Worm (Caenorhabditis elegans): ENCODE data around the gene perm-3.
A peak's percentile ranks its signal among the peaks of the same experiment; 100 is the strongest.

The perm-3 gene

DNA sequence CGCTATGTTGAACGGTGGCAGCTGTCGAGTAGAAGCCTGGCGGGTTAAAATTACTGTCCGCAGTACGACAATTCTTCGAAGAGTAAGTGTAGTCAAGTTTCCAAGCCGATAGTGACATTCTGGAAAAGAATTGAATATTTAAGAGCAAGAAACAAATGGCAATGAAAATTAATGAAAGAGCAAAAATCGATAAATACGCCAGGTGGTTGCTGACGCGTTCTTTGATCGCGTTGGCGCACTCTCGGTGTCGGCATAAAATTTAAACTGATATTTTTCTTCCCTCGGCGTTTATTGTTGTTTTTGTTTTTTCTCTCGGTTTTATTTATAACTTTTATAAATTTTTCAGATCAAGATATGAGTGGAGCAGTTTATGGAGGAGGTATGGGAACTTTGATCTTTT is at the start of gene perm-3, which contains the start of gene swsn-6:
Gene perm-3 (minus strand): TSS at position 118 of the 400 bp plus-strand sequence.
Gene swsn-6 (plus strand): TSS at position 347 of the 400 bp plus-strand sequence.
- TF ChIP-seq cnd-1 (tag; optimal IDR thresholded peaks at IDR 0.05) (peak; percentile 14), mep-1 (tag; optimal IDR thresholded peaks at IDR 0.05) (peak; percentile 39), lin-32 (GFP tag; optimal IDR thresholded peaks at IDR 0.05) (no peak), mls-2 (tag; optimal IDR thresholded peaks at IDR 0.05) (no peak), ztf-11 (tag; optimal IDR thresholded peaks at IDR 0.05) (no peak), ceh-39 (tag; optimal IDR thresholded peaks at IDR 0.05) (peak; percentile 49), pha-4 (tag; optimal IDR thresholded peaks at IDR 0.05) (peak; percentile 58), lin-13 (tag; optimal IDR thresholded peaks at IDR 0.05) (peak; percentile 88), unc-62 (GFP tag; optimal IDR thresholded peaks at IDR 0.05) (no peak), ces-1 (GFP tag; optimal IDR thresholded peaks at IDR 0.05) (peak; percentile 60), hlh-1 (tag; optimal IDR thresholded peaks at IDR 0.05) (peak; percentile 28), lsy-2 (tag; optimal IDR thresholded peaks at IDR 0.05) (peak; percentile 65), nhr-2 (tag; optimal IDR thresholded peaks at IDR 0.05) (no peak)

ce11 chrIV:5438705-5439104 is 44.1 kb upstream of the perm-3 start, which contains the start of gene mgl-3:
TSS of gene mgl-3 (plus strand) at chrIV:5439005.
- TF ChIP-seq lsy-2 (tag; optimal IDR thresholded peaks at IDR 0.05): no peak
- no peak for TF ChIP-seq elt-1 (tag; optimal IDR thresholded peaks at IDR 0.05; ENCODE audit: borderline replicate concordance, insufficient read depth)
- TF ChIP-seq mab-5 (tag; optimal IDR thresholded peaks at IDR 0.05): no peak
- TF ChIP-seq nhr-237 (tag; optimal IDR thresholded peaks at IDR 0.05): no peak
- TF ChIP-seq blmp-1 (tag; optimal IDR thresholded peaks at IDR 0.05): no peak
- no peak for TF ChIP-seq ham-2 (GFP tag; optimal IDR thresholded peaks at IDR 0.05)
- TF ChIP-seq cnd-1 (tag; optimal IDR thresholded peaks at IDR 0.05): no peak
- TF ChIP-seq nhr-12 (tag; optimal IDR thresholded peaks at IDR 0.05): no peak
- no peak for TF ChIP-seq ces-1 (GFP tag; optimal IDR thresholded peaks at IDR 0.05)
- no peak for TF ChIP-seq lin-13 (tag; optimal IDR thresholded peaks at IDR 0.05)
- TF ChIP-seq unc-39 (tag; optimal IDR thresholded peaks at IDR 0.05): no peak
- TF ChIP-seq bed-3 (GFP tag; optimal IDR thresholded peaks at IDR 0.05): no peak
- no peak for TF ChIP-seq flh-1 (GFP tag; optimal IDR thresholded peaks at IDR 0.05)
- TF ChIP-seq tbx-8 (GFP tag; optimal IDR thresholded peaks at IDR 0.05): no peak
- no peak for TF ChIP-seq elt-3 (tag; optimal IDR thresholded peaks at IDR 0.05)
- TF ChIP-seq ztf-11 (tag; optimal IDR thresholded peaks at IDR 0.05): no peak

DNA sequence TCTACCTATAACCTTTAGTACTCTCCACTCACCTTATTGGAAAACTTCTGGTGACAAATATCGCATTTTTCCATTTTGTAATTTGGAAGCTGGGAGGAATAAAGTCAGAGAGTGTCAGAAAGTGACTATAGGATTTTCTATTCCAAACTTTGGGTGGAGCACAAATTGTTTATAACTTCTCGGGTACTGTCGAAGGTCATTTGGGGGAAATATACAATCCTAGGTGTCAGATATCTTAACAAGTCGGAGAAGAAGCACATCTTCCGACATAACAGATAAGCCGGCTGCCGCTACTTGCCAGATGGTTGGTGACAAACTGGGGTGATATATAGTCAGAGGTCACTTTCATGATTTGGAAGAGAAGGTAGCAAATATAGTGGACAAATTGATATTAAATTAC is 24.5 kb upstream of the perm-3 start, which contains the start of gene ehn-3:
Gene ehn-3 (minus strand): TSS at position 101 of the 400 bp plus-strand sequence.
- TF ChIP-seq sem-2 (GFP tag; optimal IDR thresholded peaks at IDR 0.05): no peak
- TF ChIP-seq snpc-4 (tag; optimal IDR thresholded peaks at IDR 0.05): no peak
- TF ChIP-seq unc-62 (GFP tag; optimal IDR thresholded peaks at IDR 0.05): no peak
- no peak for TF ChIP-seq blmp-1 (tag; optimal IDR thresholded peaks at IDR 0.05)
- no peak for TF ChIP-seq nhr-76 (tag; optimal IDR thresholded peaks at IDR 0.05)
- TF ChIP-seq bed-3 (GFP tag; optimal IDR thresholded peaks at IDR 0.05): no peak
- TF ChIP-seq mab-5 (tag; optimal IDR thresholded peaks at IDR 0.05): no peak
- no peak for TF ChIP-seq nhr-237 (tag; optimal IDR thresholded peaks at IDR 0.05)
- no peak for TF ChIP-seq zip-8 (tag; optimal IDR thresholded peaks at IDR 0.05)
- no peak for TF ChIP-seq elt-3 (tag; optimal IDR thresholded peaks at IDR 0.05)
- no peak for TF ChIP-seq ceh-39 (tag; optimal IDR thresholded peaks at IDR 0.05)
- no peak for TF ChIP-seq drap-1 (GFP tag; optimal IDR thresholded peaks at IDR 0.05)
- no peak for TF ChIP-seq lin-13 (tag; optimal IDR thresholded peaks at IDR 0.05)
- no peak for TF ChIP-seq nhr-12 (tag; optimal IDR thresholded peaks at IDR 0.05)
- TF ChIP-seq lin-32 (GFP tag; optimal IDR thresholded peaks at IDR 0.05): no peak
- no peak for TF ChIP-seq sptf-1 (tag; optimal IDR thresholded peaks at IDR 0.05)
- no peak for TF ChIP-seq mls-2 (tag; optimal IDR thresholded peaks at IDR 0.05)
- TF ChIP-seq cnd-1 (tag; optimal IDR thresholded peaks at IDR 0.05): no peak
- no peak for TF ChIP-seq nhr-28 (tag; optimal IDR thresholded peaks at IDR 0.05)

DNA sequence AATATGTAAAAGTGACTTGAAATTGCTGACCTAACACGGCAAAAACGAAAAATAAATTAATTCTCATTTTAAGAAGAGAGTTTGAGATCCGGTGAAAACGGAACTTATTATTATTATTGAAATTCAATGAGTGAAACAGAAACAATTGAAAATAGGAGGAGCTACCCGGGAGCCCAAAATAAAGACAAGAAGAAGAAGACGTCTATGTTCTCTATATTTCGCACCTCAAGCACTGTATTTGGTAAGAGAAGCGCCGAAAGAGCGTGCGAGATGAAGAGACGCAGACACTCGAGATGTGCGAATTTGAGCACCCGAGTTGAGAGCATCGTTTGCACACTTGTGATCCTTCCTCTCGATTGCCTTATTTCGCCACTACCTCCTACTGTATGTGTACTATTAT is 21.1 kb upstream of the perm-3 start, which contains the start of gene spp-7:
Gene spp-7 (minus strand): TSS at position 101 of the 400 bp plus-strand sequence.
- TF ChIP-seq unc-62 (GFP tag; optimal IDR thresholded peaks at IDR 0.05): no peak
- TF ChIP-seq snpc-4 (tag; optimal IDR thresholded peaks at IDR 0.05): no peak
- no peak for TF ChIP-seq mls-2 (tag; optimal IDR thresholded peaks at IDR 0.05)
- TF ChIP-seq lin-13 (tag; optimal IDR thresholded peaks at IDR 0.05): no peak
- no peak for TF ChIP-seq ceh-39 (tag; optimal IDR thresholded peaks at IDR 0.05)
- no peak for TF ChIP-seq pha-4 (tag; optimal IDR thresholded peaks at IDR 0.05)
- TF ChIP-seq nhr-237 (tag; optimal IDR thresholded peaks at IDR 0.05): no peak
- no peak for TF ChIP-seq lin-32 (GFP tag; optimal IDR thresholded peaks at IDR 0.05)
- no peak for TF ChIP-seq nhr-12 (tag; optimal IDR thresholded peaks at IDR 0.05)
- no peak for TF ChIP-seq unc-120 (tag; optimal IDR thresholded peaks at IDR 0.05; ENCODE audit: poor library complexity, severe bottlenecking)
- no peak for TF ChIP-seq tbx-8 (GFP tag; optimal IDR thresholded peaks at IDR 0.05)
